Worm (Caenorhabditis elegans) whole organism, mixed stage, embryonic: ENCODE measurements around the gene F59H6.15.

Experiments used
- cnd-1 ChIP-seq: fragments of 200-800 bp; sonication (Bioruptor generic); optimal IDR thresholded peaks from 2 replicates; lab custom pipeline; 2018; ENCODE audit warnings: mild to moderate bottlenecking, missing genetic modification characterization, missing compliant biosample characterization
- elt-3 ChIP-seq: fragments of 150-350 bp; optimal IDR thresholded peaks from 2 replicates; lab custom pipeline; 2014; ENCODE audit warnings: missing biosample characterization, missing genetic modification characterization
- ham-2 ChIP-seq: fragments of 200-800 bp; sonication (Bioruptor generic); optimal IDR thresholded peaks from 2 replicates; lab custom pipeline; 2018; ENCODE audit warnings: mild to moderate bottlenecking, missing genetic modification characterization, missing compliant biosample characterization
- nhr-237 ChIP-seq: fragments of 150-350 bp; optimal IDR thresholded peaks from 2 replicates; lab custom pipeline; 2014; ENCODE audit warnings: missing biosample characterization, missing genetic modification characterization
- pha-4 ChIP-seq: fragments of 150-350 bp; optimal IDR thresholded peaks from 2 replicates; lab custom pipeline; 2018; ENCODE audit warnings: missing biosample characterization, missing genetic modification reagents, missing genetic modification characterization
- ztf-11 ChIP-seq: fragments of 150-350 bp; optimal IDR thresholded peaks from 2 replicates; lab custom pipeline; 2014; ENCODE audit warnings: missing biosample characterization, missing genetic modification characterization

- no peak for TF ChIP-seq elt-3 (tag; lab: Kevin White, UChicago)
- no peak for TF ChIP-seq pha-4 (tag; lab: Kevin White, UChicago)
- TF ChIP-seq ztf-11 (tag; lab: Kevin White, UChicago), result no peak
- TF ChIP-seq ham-2 (GFP tag; lab: Kevin White, UChicago), result no peak
- TF ChIP-seq nhr-237 (tag; lab: Kevin White, UChicago), result no peak
- TF ChIP-seq cnd-1 (tag; lab: Kevin White, UChicago), result no peak
Measured at ce11 chrII:2058985-2059384, 46.2 kb downstream of the F59H6.15 start, which contains the start of gene F07E5.5.
